Fruit fly (Drosophila melanogaster) S2 (cell line): ENCODE results near the gene Eip63F-1.

ENCODE experiments used
- CG8478 ChIP-seq: fragments of >200 bp; optimal IDR thresholded peaks from 2 replicates; lab custom pipeline; 2018
- CTCF ChIP-seq, 2 experiments: fragments of >200 bp; optimal IDR thresholded peaks; 2 replicates each; lab custom pipeline; 2018

The Eip63F-1 gene

DNA sequence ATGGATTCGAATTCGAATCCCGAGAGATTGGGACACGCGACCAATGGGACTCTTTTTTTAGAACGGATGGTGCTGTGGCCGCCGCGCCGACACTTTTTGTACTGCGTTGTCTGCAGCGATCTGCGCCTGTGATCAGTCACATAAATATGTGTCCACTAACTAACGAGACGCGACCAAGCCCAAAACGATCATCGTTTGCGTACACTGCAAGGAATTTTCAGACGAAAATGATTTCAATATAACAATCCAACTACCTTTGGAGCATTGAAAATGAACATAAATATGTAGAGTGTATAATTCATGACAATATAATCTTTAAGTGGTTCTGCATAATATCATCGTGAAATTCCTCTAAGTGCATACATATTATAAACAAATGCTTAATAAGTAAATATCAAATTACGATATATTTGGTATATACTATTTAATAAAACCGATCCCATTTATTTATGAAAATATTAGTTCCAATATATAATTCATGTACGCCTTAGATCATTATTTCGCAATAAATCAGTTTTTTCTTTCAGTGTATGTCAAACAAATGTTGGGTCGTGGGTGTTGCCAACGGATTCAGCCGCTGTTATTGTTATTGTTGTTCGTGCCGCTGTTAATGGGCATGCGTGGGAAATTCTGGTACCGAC lies at the start of gene Eip63F-1:
Gene Eip63F-1, minus strand, starts transcription at position 51 of the 641 bp plus-strand sequence.
- no peak for TF ChIP-seq CTCF (optimal IDR thresholded peaks at IDR 0.05; lab: Kevin White, UChicago)
- no peak for TF ChIP-seq CG8478

DNA sequence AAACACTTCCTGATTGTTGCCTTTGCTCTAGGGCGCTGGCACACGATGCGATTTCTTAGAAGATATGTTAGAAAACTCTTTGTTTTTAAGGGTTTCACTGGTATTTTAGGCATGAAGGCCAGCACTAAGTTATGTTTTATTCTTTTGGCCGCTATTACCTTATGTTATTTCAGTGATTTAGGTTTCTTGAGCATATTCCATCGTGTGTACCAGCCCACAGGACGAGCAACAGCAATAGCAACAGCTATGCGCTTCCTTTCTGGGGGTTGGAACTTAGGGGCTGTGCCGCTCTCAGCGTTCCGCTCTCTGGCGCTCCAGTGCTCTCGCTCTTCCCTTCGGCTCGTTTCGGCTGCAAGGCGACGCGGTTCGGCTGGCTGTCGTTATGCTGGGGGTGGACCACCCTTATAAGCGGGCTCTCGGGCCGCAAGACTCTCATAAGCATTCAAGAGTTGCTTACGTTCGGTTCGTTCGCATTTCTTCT lies 48.1 kb upstream of the Eip63F-1 start, which contains the start of gene scrt:
Gene scrt, plus strand, starts transcription at position 431 of the 481 bp plus-strand sequence.
- TF ChIP-seq CTCF (optimal IDR thresholded peaks at IDR 0.05; lab: Kevin White, UChicago) (no peak), CG8478 (no peak)

DNA sequence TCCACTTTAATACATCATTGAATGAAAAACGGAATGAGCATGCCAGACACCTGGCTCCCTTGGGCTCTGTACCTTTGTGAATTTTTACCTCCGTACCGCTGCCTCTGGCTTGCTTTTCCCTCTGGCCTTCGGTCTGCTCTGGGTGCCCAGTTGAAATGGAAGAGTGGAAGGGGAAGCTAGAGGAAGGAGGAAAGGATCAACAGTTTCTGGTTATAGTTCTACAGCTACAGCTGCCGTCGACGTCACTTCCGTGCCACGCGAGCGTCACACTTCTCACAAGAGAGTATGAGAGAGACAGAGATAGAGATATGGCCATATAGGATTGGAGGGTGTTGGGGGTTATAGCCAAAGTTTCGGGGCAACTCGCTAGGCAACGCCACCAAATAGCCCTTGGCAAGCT lies 44.6 kb upstream of the Eip63F-1 start:
- TF ChIP-seq CG8478 (no peak), CTCF (optimal IDR thresholded peaks at IDR 0.05; lab: Kevin White, UChicago) (no peak)

DNA sequence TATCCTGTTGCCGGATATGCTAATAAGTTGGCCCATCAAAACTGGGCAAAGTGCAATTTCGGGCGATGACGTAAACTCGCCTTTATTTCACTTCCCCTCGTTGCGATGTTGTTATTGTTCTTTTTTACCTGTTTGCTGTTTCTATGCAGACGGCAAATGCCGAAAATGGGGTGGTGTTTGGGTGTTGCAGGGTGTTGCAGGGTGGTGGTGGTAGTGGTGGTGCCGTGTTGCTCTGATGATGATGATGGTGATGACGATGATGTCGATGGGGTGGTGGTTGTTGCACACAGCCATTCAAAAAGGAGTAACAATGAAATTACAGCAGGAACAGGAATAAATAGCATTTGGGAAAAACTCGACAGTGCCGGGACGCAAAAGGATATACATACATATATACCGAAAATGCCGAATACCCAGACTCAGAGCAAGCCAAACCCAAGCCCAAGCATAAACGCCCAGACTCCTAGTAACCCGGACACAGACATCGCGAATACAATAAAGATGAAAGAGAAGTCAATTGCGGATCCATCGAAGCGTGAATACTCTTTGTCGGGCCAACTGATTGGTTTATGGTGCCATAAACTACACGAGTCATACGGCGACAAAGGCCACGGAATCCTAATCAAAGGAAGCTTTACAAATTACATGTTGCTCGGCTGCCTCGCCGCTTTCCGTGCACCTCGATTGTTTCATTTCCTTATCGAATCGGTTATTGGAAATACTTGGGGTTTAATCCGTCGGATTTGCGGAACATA lies 43.5 kb upstream of the Eip63F-1 start:
- no peak for TF ChIP-seq CTCF (optimal IDR thresholded peaks at IDR 0.05; lab: Kevin White, UChicago)
- no peak for TF ChIP-seq CG8478

DNA sequence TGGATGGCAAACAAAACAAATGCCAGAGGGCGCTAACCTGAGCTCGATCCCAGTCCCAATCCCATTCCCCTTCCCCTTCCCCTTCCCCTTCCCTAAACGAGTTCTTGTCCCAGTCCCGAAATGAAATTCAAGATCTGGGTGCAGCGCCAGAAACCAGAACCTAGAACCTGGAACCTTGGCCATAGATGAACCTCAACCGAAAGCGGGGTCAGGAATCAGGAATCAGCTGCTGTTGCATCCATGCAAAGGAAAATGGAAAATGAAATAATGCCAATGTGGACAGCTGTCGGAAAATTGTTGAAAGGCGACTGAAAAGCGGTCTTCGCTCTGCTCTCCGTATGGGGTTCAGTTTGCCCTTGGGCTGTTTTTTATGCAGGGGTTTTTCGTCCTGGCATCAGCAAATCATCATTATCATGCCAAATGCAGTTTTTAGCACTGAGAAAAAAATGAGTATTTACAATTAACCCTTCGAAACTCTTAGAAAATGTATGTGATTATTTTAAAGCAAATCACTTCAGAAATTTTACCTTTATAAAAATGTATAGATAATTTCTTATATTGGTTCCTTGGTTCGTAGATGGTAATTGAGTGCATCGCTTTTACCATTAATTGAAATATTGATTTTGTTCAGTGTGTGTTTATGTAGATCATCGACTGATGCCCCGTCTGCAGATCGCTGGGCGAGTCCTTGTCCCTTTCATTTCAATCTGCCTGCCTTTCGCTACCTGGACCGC lies 42.4 kb upstream of the Eip63F-1 start:
- TF ChIP-seq CG8478 = no peak
- TF ChIP-seq CTCF (optimal IDR thresholded peaks at IDR 0.05; lab: Kevin White, UChicago) = no peak

DNA sequence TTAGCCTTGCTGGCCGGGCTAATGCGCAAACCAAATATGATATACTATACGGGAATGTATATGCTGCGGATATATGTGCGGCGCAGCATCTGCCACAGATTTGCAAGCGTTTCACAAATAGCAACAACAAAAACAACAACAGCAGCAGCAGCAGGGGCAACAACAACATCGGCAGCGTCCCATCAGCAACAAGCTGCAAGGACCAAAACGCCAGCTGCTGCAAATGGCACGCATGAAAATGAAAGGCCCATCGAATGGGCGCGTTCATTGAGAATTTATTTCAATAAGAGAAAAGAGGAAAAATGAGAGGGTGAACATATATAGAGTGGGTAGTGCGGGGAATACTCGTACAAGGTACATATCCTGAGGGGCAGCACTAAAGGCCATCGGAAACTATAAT lies 41.0 kb upstream of the Eip63F-1 start:
- TF ChIP-seq CG8478 (no peak), CTCF (optimal IDR thresholded peaks at IDR 0.05; lab: Kevin White, UChicago) (no peak)

DNA sequence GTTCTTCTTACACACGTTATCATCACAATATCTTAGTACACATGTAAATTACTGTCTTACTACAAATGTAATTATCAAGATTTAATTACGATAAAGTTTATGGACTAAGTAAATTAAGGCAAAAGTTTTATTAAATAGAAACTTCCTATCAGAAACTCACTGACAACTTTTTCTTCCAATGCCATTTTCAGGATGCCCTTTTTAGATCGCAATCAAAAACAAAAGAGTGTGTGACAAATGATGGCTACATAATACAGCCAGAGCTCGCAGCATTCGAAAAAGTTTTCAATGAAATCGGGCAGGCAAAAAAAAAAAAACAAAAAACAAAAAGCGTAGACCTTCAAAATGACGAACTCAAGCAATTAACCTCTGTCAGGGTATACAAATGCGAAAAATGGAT lies 37.2 kb upstream of the Eip63F-1 start, which contains the start of gene CG43915:
Gene CG43915, plus strand, starts transcription at position 301 of the 400 bp plus-strand sequence.
- TF ChIP-seq CG8478 = no peak
- TF ChIP-seq CTCF (optimal IDR thresholded peaks at IDR 0.05; lab: Kevin White, UChicago) = no peak

DNA sequence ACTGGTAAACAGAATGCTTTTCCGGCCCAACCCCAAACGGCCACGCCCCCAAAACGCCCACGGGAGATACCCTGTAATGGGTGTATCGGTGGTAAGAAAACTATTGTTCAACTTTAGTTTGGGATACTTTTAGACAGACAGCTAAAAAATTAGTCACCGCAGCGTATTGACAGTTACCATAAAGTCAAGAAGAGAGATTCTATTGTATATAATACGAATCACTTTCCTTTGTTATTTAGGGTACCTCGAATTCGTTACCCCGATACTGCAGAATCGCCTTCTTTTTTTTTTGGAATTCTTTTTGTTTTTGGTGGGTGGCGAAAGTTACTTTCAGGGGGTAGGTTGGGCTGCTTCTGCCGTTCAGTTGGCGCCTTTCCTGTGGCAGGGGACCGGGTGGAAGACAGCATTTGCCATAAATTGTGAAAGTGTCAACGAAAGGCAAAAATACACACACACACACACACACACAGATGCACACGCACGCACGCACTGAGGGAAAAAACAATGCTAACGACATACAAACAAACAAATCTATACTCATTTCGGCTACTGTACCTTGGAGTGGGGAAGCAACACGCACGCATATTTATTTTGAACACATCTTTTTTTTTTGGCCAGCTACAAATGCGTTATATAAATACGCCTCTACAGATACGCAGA lies 35.1 kb upstream of the Eip63F-1 start:
- TF ChIP-seq CG8478 (no peak), CTCF (optimal IDR thresholded peaks at IDR 0.05; lab: Kevin White, UChicago) (no peak)

DNA sequence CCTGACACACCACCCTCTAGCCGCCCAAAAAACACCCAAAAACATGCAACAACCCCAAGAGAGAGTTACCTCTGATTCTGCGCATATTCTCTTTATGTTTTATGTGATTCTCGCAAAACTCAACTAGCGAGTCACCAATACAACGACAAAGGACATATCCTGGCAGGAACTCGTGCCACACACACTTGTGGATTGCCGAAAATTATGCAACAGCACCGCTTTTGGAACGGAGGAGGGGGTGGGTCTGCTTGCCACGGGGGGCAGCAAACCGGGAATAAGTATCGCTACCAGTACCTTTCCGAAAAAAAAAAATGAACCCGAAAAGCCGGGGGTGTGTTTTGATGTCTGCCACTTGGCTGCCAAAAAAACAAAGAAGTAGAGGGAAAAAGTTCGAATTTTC lies 29.7 kb upstream of the Eip63F-1 start:
- no peak for TF ChIP-seq CTCF (optimal IDR thresholded peaks at IDR 0.05; lab: Kevin White, UChicago)
- TF ChIP-seq CG8478 = no peak

DNA sequence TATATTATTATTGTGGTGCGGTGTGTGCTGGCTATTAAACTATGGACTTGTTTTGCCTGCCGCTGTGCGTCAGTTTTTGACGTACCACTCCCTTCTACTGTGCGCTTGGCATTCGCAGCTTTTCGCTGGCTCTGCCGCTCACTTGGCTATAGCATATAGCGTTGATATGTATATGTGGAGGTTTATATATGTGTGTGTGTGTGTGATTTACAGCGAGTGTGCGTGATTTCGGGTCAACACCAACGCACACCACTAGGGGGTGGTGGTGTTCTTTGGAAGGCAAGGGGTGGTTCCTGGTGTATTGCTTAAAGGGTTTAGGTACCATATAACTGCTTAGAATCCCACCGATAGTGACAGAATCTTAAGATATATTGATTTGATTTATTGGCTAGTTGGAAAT lies 29.3 kb upstream of the Eip63F-1 start, which contains the start of gene CG12605:
Gene CG12605, minus strand, starts transcription at position 101 of the 400 bp plus-strand sequence.
- no peak for TF ChIP-seq CTCF (optimal IDR thresholded peaks at IDR 0.05; lab: Kevin White, UChicago)
- no peak for TF ChIP-seq CG8478

DNA sequence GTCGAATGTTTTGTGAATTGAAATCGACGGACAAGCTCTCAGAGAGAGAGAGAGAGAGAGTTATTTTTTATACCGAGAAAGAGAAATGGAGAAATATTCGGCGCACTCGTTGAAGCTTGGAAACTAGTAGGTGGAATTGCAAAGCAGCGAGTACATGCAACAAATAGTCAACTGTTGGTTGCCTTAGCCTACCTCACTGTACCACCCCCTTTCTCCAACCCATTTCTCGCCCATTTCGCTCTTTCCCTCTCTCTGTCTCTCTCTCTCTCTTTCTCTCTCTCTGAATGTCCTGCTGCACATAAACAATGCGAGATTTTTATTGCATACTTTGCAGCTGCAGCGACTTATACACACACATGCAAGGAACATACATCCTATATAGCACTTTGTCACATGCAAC lies 28.6 kb upstream of the Eip63F-1 start:
- no peak for TF ChIP-seq CTCF (optimal IDR thresholded peaks at IDR 0.05; lab: Kevin White, UChicago)
- no peak for TF ChIP-seq CG8478

DNA sequence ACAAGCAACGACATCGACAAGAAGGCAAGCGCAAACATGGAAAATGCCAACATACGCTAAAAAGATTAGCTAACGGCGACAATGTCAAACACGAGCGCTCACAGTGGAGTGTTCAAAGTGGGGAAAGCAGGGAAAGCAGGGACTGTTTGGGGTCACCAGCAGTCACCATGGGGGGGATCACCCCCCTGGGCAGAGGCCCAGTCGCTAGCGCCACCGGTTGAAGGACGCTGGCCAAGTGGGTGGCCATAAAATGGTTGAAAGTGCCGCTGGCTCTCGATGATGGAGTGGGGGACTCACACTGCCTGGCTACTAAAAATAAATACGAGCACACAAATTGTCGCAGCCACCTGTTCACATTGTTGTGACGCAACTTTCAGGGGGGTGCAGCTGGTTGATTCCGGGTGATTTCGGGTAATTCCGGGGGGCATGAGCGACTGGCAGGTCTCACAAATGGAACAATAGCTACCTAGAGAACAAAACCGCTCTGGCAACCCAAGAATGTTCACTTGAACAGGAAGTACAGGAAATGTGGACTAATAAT lies 25.5 kb upstream of the Eip63F-1 start:
- TF ChIP-seq CTCF (optimal IDR thresholded peaks at IDR 0.05; lab: Kevin White, UChicago) = no peak

DNA sequence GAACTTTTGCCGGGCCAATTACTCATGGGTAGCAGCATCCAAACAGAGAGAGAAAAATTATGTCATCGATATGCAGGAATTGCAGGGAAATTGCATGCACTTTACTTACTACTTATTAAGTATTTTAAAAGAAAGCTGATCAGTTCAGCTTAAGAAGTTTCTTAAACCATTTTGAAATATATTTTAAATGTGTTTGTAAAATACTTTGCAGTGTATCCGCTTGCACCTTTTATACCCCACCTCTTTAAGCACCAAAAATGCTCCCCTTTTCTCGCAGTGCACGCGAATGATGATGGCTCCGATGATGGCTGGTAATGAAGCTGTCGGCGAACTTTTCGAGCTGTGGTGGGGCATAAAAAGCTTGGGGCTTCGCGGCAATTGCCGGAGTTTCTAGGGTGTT lies 17.1 kb upstream of the Eip63F-1 start, which contains the start of gene CG14984:
Gene CG14984, minus strand, starts transcription at position 83 of the 400 bp plus-strand sequence.
- TF ChIP-seq CG8478 = no peak
- no peak for TF ChIP-seq CTCF (optimal IDR thresholded peaks at IDR 0.05; lab: Kevin White, UChicago)

DNA sequence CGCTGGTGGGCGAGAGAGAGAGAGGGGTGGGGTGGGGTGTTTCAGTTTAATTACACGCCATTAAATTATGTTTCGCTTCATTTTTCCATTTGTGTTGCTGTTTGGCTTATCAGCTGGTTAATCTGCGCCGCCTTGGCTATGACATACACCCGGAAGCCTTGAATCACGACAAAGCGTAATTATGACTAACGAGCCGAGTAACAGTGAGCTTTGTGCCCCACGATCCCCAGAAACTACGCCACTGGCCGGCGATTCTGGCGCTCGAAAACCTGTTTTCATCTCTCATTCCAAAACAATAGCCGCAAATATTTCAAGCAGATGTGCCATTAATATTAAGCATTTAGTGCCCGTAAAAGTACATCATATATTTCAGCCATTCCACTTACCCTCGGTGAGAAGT lies 16.5 kb upstream of the Eip63F-1 start:
- TF ChIP-seq CG8478 (no peak), CTCF (optimal IDR thresholded peaks at IDR 0.05; lab: Kevin White, UChicago) (no peak)

DNA sequence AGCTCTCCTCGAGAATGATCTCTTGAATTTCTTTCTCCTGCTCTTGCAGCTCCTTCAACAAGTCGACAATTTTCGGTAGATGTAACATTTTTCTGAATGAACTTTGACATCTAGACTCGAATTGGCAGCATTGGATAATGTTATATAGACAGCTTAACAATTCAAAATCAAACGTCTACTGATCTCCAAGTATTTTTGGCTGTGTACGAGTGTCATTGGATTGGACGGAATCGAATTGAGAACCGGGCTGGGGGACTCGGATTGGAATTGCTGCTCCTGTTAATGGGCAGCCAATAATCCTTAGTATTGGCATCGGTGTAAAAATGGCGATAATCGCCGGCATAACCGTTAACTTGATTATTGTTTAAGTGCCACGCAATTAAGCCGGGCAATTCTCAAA lies 13.8 kb upstream of the Eip63F-1 start, which contains the start of gene CG14983:
Gene CG14983, minus strand, starts transcription at position 101 of the 400 bp plus-strand sequence.
- TF ChIP-seq CG8478 (no peak), CTCF (optimal IDR thresholded peaks at IDR 0.05; lab: Kevin White, UChicago) (no peak)
